Fruit fly (Drosophila melanogaster): ENCODE data around the gene CG43092.

CG43092 gene

DNA sequence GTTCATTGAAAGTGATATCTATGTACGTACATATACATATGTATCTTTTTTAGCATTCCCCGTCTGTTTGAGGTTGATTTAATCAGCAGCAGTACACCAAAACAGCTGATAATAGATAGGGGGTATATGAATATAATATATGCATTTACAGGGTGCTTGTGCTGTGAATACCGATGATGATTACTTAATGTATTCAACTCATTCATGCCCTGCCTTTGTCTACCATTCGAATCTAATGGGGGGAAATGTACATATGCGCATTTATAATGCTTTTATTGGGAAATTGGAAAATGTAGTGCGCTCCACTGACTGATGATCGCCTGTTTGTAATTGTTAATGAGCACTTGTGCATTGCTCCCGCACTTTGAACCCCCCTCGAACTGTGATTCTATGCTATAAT lies 10.7 kb upstream of the CG43092 start (continued):
- TF ChIP-seq tll (GFP tag; optimal IDR thresholded peaks at IDR 0.05) (no peak), Kr (GFP tag; optimal IDR thresholded peaks at IDR 0.05) (no peak), lab (GFP tag; optimal IDR thresholded peaks at IDR 0.05) (no peak), CG18011 (GFP tag; optimal IDR thresholded peaks at IDR 0.05) (no peak), Dip2 (GFP tag; IDR thresholded peaks at IDR 0.05) (no peak), tup (GFP tag; optimal IDR thresholded peaks at IDR 0.05) (no peak), CG17359 (tag; optimal IDR thresholded peaks at IDR 0.05) (no peak), caup (GFP tag; optimal IDR thresholded peaks at IDR 0.05; ENCODE audit: severe bottlenecking) (peak; percentile 24), zen2 (GFP tag; IDR thresholded peaks at IDR 0.05; ENCODE audit: partially characterized antibody) (no peak), pum (GFP tag; optimal IDR thresholded peaks at IDR 0.05) (no peak), ara (GFP tag; IDR thresholded peaks at IDR 0.05) (no peak), CG13287 (GFP tag; IDR thresholded peaks at IDR 0.05; ENCODE audit: partially characterized antibody) (no peak), CG7556 (GFP tag; optimal IDR thresholded peaks at IDR 0.05) (no peak), sens (GFP tag) (peak; percentile 55), CG17912 (GFP tag; optimal IDR thresholded peaks at IDR 0.05) (no peak), CG17186 (GFP tag; optimal IDR thresholded peaks at IDR 0.05) (no peak), sd (tag; optimal IDR thresholded peaks at IDR 0.05) (peak; percentile 33), Drgx (GFP tag; IDR thresholded peaks at IDR 0.05) (0 out of 2 replicates have a peak, but pooled peaks have one; percentile 33), CG9932 (GFP tag; IDR thresholded peaks at IDR 0.05) (no peak), CG7745 (tag; optimal IDR thresholded peaks at IDR 0.05) (no peak), HLH4C (GFP tag; IDR thresholded peaks at IDR 0.05; ENCODE audit: partially characterized antibody) (no peak), sr (GFP tag; IDR thresholded peaks at IDR 0.05) (no peak), CG14710 (tag; optimal IDR thresholded peaks at IDR 0.05) (no peak), D (optimal IDR thresholded peaks at IDR 0.05) (no peak), D (GFP tag; optimal IDR thresholded peaks at IDR 0.05) (peak; percentile 28), her (GFP tag; optimal IDR thresholded peaks at IDR 0.05) (no peak), Dfd (GFP tag; optimal IDR thresholded peaks at IDR 0.05) (no peak), knrl (GFP tag; IDR thresholded peaks at IDR 0.05; ENCODE audit: partially characterized antibody) (no peak), CG12219 (GFP tag; optimal IDR thresholded peaks at IDR 0.05) (no peak), kay (GFP tag; optimal IDR thresholded peaks at IDR 0.05) (no peak)

DNA sequence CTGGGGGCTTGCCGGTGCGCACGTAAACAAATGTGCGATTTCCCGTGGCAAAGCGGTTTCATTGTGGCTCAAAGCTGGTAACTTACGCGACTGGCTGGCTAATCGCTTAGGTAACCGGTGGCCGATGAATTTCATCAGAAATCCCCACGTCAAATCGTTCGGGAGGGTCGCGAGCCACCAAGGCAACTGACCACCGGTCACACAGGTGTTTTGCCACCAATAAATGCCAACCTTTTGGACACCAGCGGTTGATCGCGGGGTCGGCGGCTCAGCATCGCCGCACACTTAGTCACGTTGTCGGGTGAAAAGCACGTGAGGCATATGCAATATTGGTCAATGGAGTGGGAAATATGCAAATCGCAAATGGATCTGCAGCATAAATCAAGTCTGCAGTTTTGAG lies 7.0 kb upstream of the CG43092 start:
- TF ChIP-seq sd (tag; optimal IDR thresholded peaks at IDR 0.05) (peak; percentile 72), CG12769 (tag; optimal IDR thresholded peaks at IDR 0.05) (peak; percentile 70), CG13894 (tag; optimal IDR thresholded peaks at IDR 0.05) (no peak), vvl (GFP tag; IDR thresholded peaks at IDR 0.05) (peak; percentile 63; the same call in 1 of the 2 replicates), CG15269 (tag; optimal IDR thresholded peaks at IDR 0.05) (peak; percentile 55), mld (GFP tag; IDR thresholded peaks at IDR 0.05; ENCODE audit: partially characterized antibody) (0 out of 3 replicates have a peak, but pooled peaks have one; percentile 25), oc (tag; optimal IDR thresholded peaks at IDR 0.05) (peak; percentile 47), nerfin-2 (GFP tag; IDR thresholded peaks at IDR 0.05; ENCODE audit: partially characterized antibody) (0 out of 2 replicates have a peak, but pooled peaks have one; percentile 35), Bgb (GFP tag; IDR thresholded peaks at IDR 0.05; ENCODE audit: partially characterized antibody) (no peak), Mrtf (GFP tag; IDR thresholded peaks at IDR 0.05) (no peak), cwo (GFP tag; optimal IDR thresholded peaks at IDR 0.05) (peak; percentile 82), wdn (GFP tag; IDR thresholded peaks at IDR 0.05) (no peak), chinmo (GFP tag; IDR thresholded peaks at IDR 0.05; ENCODE audit: partially characterized antibody) (peak; percentile 88), Pdp1 (GFP tag; optimal IDR thresholded peaks at IDR 0.05) (peak in 1 of 2 experiments; percentile 50), prd (optimal IDR thresholded peaks at IDR 0.05) (no peak), prd (GFP tag; IDR thresholded peaks at IDR 0.05) (no peak), tna (GFP tag; IDR thresholded peaks at IDR 0.05; ENCODE audit: partially characterized antibody) (no peak)

All from whole organism, embryonic.